Worm (Caenorhabditis elegans) whole organism, young adult: ENCODE results near the gene klp-6.

Experiments used
- Y56A3A.18 ChIP-seq: fragments of 200-800 bp; sonication (Bioruptor generic); IDR thresholded peaks from 2 replicates; pipeline ENCODE4 v1.3.6; 2022; ENCODE audit warnings: missing genetic modification reagents, missing genetic modification characterization, missing compliant biosample characterization
- akir-1 ChIP-seq: fragments of 200-800 bp; sonication (Bioruptor generic); optimal IDR thresholded peaks from 2 replicates; lab custom pipeline; 2018; ENCODE audit warnings: mild to moderate bottlenecking, missing genetic modification characterization, moderate library complexity, missing compliant biosample characterization
- ama-1 ChIP-seq, 3 experiments: fragments of 150-350 bp in 1 of 3; sonication (generic microtip) in 2 of 3; optimal IDR thresholded peaks; 2 replicates each; lab custom pipeline; 2014 to 2018; ENCODE audit warnings: missing biosample characterization in 2 of 3, missing genetic modification characterization in 2 of 3, missing genetic modification reagents in 2 of 3
- attf-6 ChIP-seq: fragments of 200-800 bp; sonication (Bioruptor generic); IDR thresholded peaks from 2 replicates; pipeline ENCODE4 v1.3.6; 2022; ENCODE audit warnings: missing genetic modification reagents, missing genetic modification characterization, missing compliant biosample characterization
- bed-2 ChIP-seq: fragments of 200-800 bp; sonication (Bioruptor generic); IDR thresholded peaks from 2 replicates; pipeline ENCODE4 v1.3.6; 2022; ENCODE audit warnings: missing genetic modification reagents, missing genetic modification characterization, missing compliant biosample characterization
- ceh-79 ChIP-seq: sonication (generic microtip); optimal IDR thresholded peaks from 2 replicates; lab custom pipeline; 2017; ENCODE audit warnings: mild to moderate bottlenecking, missing genetic modification characterization, missing compliant biosample characterization
- lin-35 ChIP-seq, 3 experiments: fragments of 150-350 bp in 2 of 3; sonication (generic microtip) in 1 of 3; optimal IDR thresholded peaks; 2 replicates each; lab custom pipeline; 2014 to 2018; ENCODE audit warnings: missing biosample characterization in 3 of 3, missing genetic modification characterization in 3 of 3, missing genetic modification reagents in 3 of 3
- mcd-1 ChIP-seq: fragments of 200-800 bp; sonication (Bioruptor generic); IDR thresholded peaks from 2 replicates; pipeline ENCODE4 v1.3.6; 2022; ENCODE audit warnings: missing genetic modification reagents, missing genetic modification characterization, missing compliant biosample characterization
- repo-1 ChIP-seq: sonication (generic microtip); optimal IDR thresholded peaks from 2 replicates; lab custom pipeline; 2017; ENCODE audit warnings: mild to moderate bottlenecking, missing genetic modification characterization, missing compliant biosample characterization

DNA sequence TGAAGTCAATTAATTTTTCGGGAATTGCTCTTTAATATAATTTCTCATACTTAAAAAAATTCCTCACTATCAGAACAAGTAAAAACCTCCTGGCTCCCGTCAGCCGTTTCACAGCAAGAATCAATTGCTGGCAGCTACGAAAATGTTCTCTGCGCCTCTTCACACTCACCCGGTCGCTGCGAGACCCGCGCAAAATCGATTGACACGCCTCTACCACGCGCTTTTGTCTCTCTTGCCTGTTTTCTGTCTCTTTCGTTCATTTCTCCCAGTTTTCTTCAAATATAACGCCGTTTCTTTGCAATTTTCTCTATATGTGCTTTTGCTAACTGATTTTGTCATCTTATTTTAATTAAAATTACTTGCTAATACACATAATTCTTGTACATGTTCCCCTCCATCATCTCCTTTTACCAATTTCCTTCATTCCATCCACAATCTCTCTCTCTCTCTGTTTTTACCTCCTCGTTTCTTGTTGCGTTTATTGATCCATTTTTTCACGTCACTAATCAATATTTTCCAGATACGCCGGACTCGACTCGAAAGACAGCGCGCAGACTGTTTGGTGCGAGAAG is 6.2 kb upstream of the klp-6 start, which contains the start of gene pcf-11:
- TF ChIP-seq ama-1 (optimal IDR thresholded peaks at IDR 0.05; lab: Kevin White, UChicago) (no peak), ama-1 (GFP tag; optimal IDR thresholded peaks at IDR 0.05; lab: Kevin White, UChicago) (no peak), akir-1 (no peak), mcd-1 (peak; percentile 36; the same call in 1 of the 2 replicates), ceh-79 (tag; lab: Kevin White, UChicago) (no peak), repo-1 (no peak), attf-6 (GFP tag; lab: Robert Waterston, UW) (no peak), bed-2 (no peak), lin-35 (GFP tag; optimal IDR thresholded peaks at IDR 0.05; lab: Kevin White, UChicago) (peak in 1 of 3 experiments; percentile 58), Y56A3A.18 (GFP tag; lab: Robert Waterston, UW) (no peak)
